1 fruit fly cellular context compared by ENCODE assay signal in the genomic region with DNA sequence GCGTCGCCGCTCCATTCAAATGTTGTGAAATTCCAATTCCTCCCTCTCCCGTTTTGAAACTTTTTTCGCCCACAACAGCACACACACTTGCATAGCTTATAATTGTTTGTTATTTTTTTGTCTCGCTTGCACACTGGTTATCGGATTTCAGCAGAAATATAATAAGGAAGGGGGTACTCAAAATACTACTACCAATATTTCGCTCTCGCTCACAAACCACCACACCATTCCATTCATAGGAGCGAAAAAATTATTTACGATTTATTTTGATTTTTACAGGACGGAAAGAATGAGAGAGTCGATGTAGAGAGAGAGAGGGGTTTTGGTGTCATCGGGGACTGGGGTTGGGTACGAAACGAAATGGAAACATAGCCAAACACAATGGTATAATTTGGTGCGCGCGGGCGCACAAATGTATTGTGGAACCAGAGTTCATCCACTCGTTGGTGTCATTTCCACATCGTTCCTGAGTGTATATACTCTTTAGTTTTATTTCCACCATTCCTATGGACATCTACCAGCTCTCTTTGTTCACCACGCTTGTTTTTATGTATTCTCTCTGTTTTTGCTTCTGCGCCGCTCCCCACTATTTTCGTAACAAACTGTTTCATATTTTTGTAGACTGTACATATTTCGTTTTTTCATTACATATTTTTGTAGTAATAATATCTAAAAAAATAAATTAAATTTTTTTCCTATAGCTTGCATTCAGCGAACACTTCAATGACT.
A peak's percentile ranks its signal among the peaks of the same experiment; 100 is the strongest.
TF ChIP-seq lines count a peak whose summit lies in the region.

No protein-coding gene starts in this region.

TF ChIP-seq in whole organism, embryonic, 481 proteins besides CTCF, POLR2A, EP300 and RAD21 (continued from another document):
- TF ChIP-seq CG11695 (GFP tag; IDR thresholded peaks at IDR 0.05; lab: Robert Waterston, UW) (no peak), CG5180 (GFP tag; optimal IDR thresholded peaks at IDR 0.05; lab: Kevin White, UChicago) (no peak), CG2199 (GFP tag; IDR thresholded peaks at IDR 0.05; lab: Robert Waterston, UW) (peak; percentile 79; the same call in 2 of the 3 replicates), HmgD (GFP tag; optimal IDR thresholded peaks at IDR 0.05; lab: Kevin White, UChicago) (no peak), Trl (optimal IDR thresholded peaks at IDR 0.05; lab: Kevin White, UChicago) (peak; percentile 89 to 99), Trl (GFP tag; optimal IDR thresholded peaks at IDR 0.05; lab: Kevin White, UChicago) (no peak), nau (GFP tag; optimal IDR thresholded peaks at IDR 0.05; lab: Kevin White, UChicago) (peak; percentile 32), amos (GFP tag; IDR thresholded peaks at IDR 0.05; lab: Robert Waterston, UW; ENCODE audit: partially characterized antibody) (no peak), sens (GFP tag; lab: Kevin White, UChicago) (peak; percentile 82), tll (GFP tag; optimal IDR thresholded peaks at IDR 0.05; lab: Kevin White, UChicago) (peak in 1 of 2 experiments; percentile 23), CG10147 (GFP tag; optimal IDR thresholded peaks at IDR 0.05; lab: Kevin White, UChicago) (peak; percentile 40), Xbp1 (GFP tag; optimal IDR thresholded peaks at IDR 0.05; lab: Kevin White, UChicago) (no peak), CG13894 (tag; optimal IDR thresholded peaks at IDR 0.05; lab: Kevin White, UChicago) (peak; percentile 69), kni (GFP tag; optimal IDR thresholded peaks at IDR 0.05; lab: Kevin White, UChicago) (peak; percentile 73), luna (GFP tag; optimal IDR thresholded peaks at IDR 0.05; lab: Kevin White, UChicago) (no peak), chm (GFP tag; IDR thresholded peaks at IDR 0.05; lab: Robert Waterston, UW) (0 out of 2 replicates have a peak, but pooled peaks have one; percentile 27), tgo (GFP tag; IDR thresholded peaks at IDR 0.05; lab: Robert Waterston, UW) (no peak), exex (tag; optimal IDR thresholded peaks at IDR 0.05; lab: Kevin White, UChicago) (peak; percentile 77), CG12071 (GFP tag; optimal IDR thresholded peaks at IDR 0.05; lab: Kevin White, UChicago) (peak; percentile 10), gro (GFP tag; optimal IDR thresholded peaks at IDR 0.05; lab: Kevin White, UChicago) (peak; percentile 70), CG18011 (GFP tag; optimal IDR thresholded peaks at IDR 0.05; lab: Kevin White, UChicago) (no peak), Fer1 (GFP tag; optimal IDR thresholded peaks at IDR 0.05; lab: Kevin White, UChicago) (peak; percentile 12), CG15696 (tag; optimal IDR thresholded peaks at IDR 0.05; lab: Kevin White, UChicago) (no peak), Kr (GFP tag; optimal IDR thresholded peaks at IDR 0.05; lab: Kevin White, UChicago) (no peak), CG30403 (GFP tag; optimal IDR thresholded peaks at IDR 0.05; lab: Kevin White, UChicago) (no peak), Nf-YA (GFP tag; IDR thresholded peaks at IDR 0.05; lab: Robert Waterston, UW) (no peak), dmrt99B (tag; optimal IDR thresholded peaks at IDR 0.05; lab: Kevin White, UChicago) (peak; percentile 1), dysf (GFP tag; IDR thresholded peaks at IDR 0.05; lab: Robert Waterston, UW) (no peak), cwo (GFP tag; optimal IDR thresholded peaks at IDR 0.05; lab: Kevin White, UChicago) (peak; percentile 34), pfk (GFP tag; optimal IDR thresholded peaks at IDR 0.05; lab: Kevin White, UChicago) (peak; percentile 100)
